Fruit fly (Drosophila melanogaster): Measurements from ENCODE around the gene Atg8a.

Gene Atg8a

dm6 chrX:10728024-10728423, 40.1 kb downstream of the Atg8a start:
- TF ChIP-seq CTCF (optimal IDR thresholded peaks at IDR 0.05) (no peak), CG8478 (optimal IDR thresholded peaks at IDR 0.05) (no peak)

DNA sequence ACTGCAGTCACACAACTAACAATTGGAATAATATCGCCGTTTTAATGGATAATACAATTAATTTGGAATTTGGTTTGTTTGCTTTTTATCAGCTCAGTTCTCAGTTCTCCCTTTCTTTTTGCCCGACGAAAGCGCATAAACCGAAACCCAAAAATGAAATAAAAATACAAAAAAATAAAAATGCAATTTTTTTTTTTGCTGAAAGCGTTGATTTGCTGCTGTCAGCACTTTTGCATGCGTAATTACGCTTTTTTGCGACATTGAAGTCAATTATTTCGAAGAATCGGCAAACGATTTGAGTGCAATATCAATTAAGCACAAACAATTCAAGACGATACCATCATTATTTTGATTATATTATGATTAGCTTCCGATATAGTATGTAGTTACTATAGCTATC, 40.8 kb downstream of the Atg8a start:
- TF ChIP-seq CTCF (optimal IDR thresholded peaks at IDR 0.05) (no peak), CG8478 (optimal IDR thresholded peaks at IDR 0.05) (no peak)

DNA sequence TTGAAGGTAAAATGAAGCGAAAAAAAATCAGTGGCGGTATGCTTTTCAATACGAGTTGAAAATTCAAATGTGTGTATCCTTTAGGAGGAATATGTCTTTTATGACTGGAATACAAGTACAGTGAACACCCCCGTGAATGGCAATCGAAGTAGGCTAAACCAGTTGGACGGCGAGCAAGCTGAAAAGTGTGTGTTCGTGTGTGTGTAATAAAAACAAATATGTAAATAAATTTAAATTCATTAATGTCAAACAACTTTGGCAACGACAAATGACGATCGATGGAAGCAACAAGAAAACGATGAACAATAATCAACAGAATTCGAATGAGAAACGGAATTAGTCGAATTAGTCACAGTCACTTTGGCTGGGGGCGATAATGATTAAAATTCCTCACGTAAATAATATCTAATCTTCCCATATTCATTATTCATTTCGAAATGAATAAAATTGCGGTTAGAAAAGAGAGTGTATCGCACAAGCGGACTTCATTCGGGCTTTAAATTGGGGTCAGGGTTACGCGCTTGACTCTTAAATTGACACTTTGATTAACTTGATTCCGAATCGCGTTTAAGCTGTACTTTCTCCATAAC, 41.9 kb downstream of the Atg8a start:
- no peak for TF ChIP-seq CG8478 (optimal IDR thresholded peaks at IDR 0.05)
- no peak for TF ChIP-seq CTCF (optimal IDR thresholded peaks at IDR 0.05)

- no peak for TF ChIP-seq CTCF (optimal IDR thresholded peaks at IDR 0.05)
- TF ChIP-seq CG8478 (optimal IDR thresholded peaks at IDR 0.05) = no peak
These were observed 44.5 kb downstream of the Atg8a start for dm6 chrX:10723488-10724254.

DNA sequence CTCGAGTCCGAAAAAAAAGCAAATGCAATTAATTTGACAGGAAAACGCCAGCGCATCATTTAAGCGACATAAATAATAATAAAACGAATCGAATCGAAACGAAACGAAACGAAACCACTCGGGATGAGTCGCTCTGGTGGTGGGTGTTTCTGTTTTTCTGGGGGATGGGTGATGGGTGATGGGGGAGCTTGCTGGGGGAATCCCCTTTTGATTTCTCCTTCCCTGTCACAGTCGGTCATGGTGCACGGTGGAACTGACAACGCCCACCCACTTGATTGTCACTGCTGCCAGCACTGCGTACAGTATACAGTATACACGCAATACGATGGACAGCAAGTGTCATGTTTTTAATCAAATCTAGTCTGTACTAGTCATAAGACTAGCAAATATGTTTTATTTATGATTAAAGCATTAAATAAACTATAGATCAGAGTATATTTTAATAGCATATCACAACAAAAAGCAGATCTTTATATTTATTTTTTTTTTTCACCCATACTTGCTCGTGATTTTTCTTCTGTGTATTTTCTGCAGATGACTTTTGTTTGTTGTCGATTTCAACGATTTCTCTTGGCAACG, 46.1 kb downstream of the Atg8a start:
- no peak for TF ChIP-seq CG8478 (optimal IDR thresholded peaks at IDR 0.05)
- TF ChIP-seq CTCF (optimal IDR thresholded peaks at IDR 0.05) = no peak

- TF ChIP-seq CTCF (optimal IDR thresholded peaks at IDR 0.05) (no peak), CG8478 (optimal IDR thresholded peaks at IDR 0.05) (no peak)
These were observed 48.9 kb downstream of the Atg8a start for dm6 chrX:10719280-10719679.

DNA sequence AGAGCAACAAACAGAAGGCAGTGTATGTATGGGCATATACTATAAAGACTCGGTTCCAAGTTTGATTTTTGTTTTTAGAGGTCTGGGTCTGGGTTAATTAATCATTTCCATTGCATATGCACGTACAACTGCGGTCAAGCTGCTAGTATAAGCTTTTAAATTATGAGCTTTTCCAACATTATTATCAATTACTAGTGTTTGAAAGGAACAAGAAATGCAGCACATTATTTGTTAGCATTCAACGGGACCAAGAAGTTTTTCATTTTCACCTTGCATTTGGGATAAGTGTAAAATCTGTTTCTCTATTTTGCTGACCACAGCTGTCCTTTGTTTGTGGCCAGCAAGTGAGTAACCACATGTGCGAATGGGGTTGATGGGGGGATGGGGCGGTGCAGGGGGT, 50.3 kb downstream of the Atg8a start:
- TF ChIP-seq CTCF (optimal IDR thresholded peaks at IDR 0.05) = no peak
- no peak for TF ChIP-seq CG8478 (optimal IDR thresholded peaks at IDR 0.05)
